Worm (Caenorhabditis elegans): Measurements from ENCODE around the gene glb-10.

Gene glb-10

DNA sequence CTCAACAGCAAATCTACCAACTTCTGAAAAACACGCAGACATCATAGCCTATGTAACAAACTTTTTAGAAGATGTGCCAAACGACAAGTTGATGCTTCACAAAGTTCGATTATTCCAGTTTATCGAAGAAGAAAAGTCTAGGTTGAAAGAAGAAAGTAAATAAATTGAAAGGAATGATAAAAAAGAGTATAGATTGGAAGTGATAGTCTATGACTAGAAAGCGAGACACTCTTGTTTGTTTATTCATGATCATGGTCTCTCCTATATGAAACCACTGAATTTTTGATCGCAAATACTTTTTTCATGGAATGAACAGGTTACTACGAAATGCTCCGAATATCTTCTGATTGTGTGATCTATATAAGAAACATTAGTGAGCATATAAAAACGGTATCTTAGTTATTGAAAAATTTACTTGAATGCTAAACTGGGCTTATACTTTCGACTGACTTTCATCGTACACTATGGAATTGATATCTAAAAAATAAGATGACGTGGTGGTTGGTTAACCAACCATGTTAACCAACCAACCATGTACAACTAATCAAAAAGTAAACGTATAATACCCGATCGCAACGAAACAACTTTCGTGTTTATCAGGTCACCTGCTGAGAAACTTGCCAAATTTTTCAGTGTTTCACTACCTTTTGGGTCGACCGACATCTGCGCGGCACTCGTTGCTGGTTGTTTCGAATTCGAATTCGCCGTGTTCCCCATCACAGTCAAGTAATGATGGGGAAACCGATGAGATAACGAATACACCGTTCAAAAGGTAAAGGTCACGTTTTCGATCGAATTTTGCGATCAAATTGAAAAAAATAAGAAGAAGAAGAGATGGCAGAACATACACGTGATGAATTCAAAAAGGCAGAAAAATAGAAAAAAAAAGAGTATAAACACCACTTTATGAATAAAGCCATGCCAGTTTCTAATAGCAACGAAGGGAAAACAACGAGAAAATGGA, 36.4 kb upstream of the glb-10 start, which contains the start of gene C32D5.8:
Gene C32D5.8, minus strand, starts transcription at position 770 of the 964 bp plus-strand sequence.
- no peak for TF ChIP-seq fkh-10 (GFP tag; optimal IDR thresholded peaks at IDR 0.05)
- TF ChIP-seq pros-1 (tag; optimal IDR thresholded peaks at IDR 0.05): no peak
- TF ChIP-seq dve-1 (tag; optimal IDR thresholded peaks at IDR 0.05): no peak
- TF ChIP-seq fkh-6 (tag; optimal IDR thresholded peaks at IDR 0.05): no peak
- no peak for TF ChIP-seq C38D4.7 (GFP tag; optimal IDR thresholded peaks at IDR 0.05)
- TF ChIP-seq syd-9 (tag; optimal IDR thresholded peaks at IDR 0.05): no peak
- no peak for TF ChIP-seq pag-3 (tag; optimal IDR thresholded peaks at IDR 0.05; ENCODE audit: borderline replicate concordance)
- no peak for TF ChIP-seq odd-2 (tag; optimal IDR thresholded peaks at IDR 0.05)

DNA sequence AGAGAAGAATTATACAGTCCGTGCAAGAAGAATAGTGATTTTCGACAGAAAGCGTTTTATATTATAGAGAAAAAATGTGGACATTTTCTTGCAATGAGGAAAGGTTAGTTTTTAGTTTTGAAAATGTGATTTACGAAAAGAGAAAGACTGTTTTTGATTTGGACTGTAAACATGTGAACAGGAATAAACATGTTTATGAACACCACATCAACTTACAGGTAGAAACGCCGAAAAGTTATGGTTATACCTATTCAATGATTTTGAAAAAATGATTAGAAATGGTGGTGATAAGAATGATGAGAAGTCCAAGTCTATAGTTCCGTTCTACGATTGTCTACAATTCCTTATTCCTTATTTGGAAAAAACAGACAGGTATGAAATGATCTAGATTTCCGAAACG, 35.4 kb upstream of the glb-10 start:
- TF ChIP-seq hlh-8 (tag; optimal IDR thresholded peaks at IDR 0.05) (no peak), C38D4.7 (GFP tag; optimal IDR thresholded peaks at IDR 0.05) (no peak), ceh-45 (GFP tag; IDR thresholded peaks at IDR 0.05) (no peak), zip-5 (tag; optimal IDR thresholded peaks at IDR 0.05) (no peak), ceh-48 (tag; optimal IDR thresholded peaks at IDR 0.05) (no peak), ceh-31 (tag; optimal IDR thresholded peaks at IDR 0.05) (no peak), ceh-6 (GFP tag; optimal IDR thresholded peaks at IDR 0.05) (no peak), ceh-24 (tag; optimal IDR thresholded peaks at IDR 0.05) (no peak), ceh-34 (tag; optimal IDR thresholded peaks at IDR 0.05) (no peak), unc-86 (tag; optimal IDR thresholded peaks at IDR 0.05) (no peak), rnt-1 (tag; optimal IDR thresholded peaks at IDR 0.05) (no peak), sox-2 (GFP tag; IDR thresholded peaks at IDR 0.05) (no peak), ceh-19 (GFP tag; optimal IDR thresholded peaks at IDR 0.05) (no peak), pax-1 (tag; optimal IDR thresholded peaks at IDR 0.05) (no peak), C08G9.2 (tag; optimal IDR thresholded peaks at IDR 0.05) (no peak), ets-4 (tag; optimal IDR thresholded peaks at IDR 0.05) (no peak), sox-4 (tag; optimal IDR thresholded peaks at IDR 0.05) (no peak), che-1 (tag; optimal IDR thresholded peaks at IDR 0.05) (no peak), ztf-16 (tag; optimal IDR thresholded peaks at IDR 0.05) (no peak)

DNA sequence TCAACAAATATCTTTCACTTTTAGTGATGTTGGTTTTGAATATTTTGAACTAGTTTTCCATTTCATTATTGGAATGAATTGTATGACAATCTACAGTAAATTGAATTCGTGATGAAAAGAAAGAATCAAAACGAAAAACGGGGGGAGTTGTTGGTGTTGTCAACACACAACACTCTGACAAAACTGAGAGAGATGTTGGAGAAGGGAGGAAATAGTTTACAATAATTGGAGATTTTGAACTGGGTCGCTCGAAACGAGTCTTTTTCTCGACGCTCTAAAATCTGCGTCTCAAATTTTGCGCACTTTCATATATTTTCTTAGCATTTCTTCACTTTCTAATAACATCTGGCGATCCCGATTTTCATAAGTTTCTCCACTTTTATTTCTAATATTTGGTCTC, 34.8 kb upstream of the glb-10 start, which contains the start of gene txt-18:
Gene txt-18, plus strand, starts transcription at position 180 of the 400 bp plus-strand sequence.
- TF ChIP-seq syd-9 (tag; optimal IDR thresholded peaks at IDR 0.05) (no peak), ets-4 (tag; optimal IDR thresholded peaks at IDR 0.05) (no peak), sox-4 (tag; optimal IDR thresholded peaks at IDR 0.05) (no peak), ceh-9 (tag; optimal IDR thresholded peaks at IDR 0.05) (no peak), F13H6.1 (tag; optimal IDR thresholded peaks at IDR 0.05) (no peak), pros-1 (tag; optimal IDR thresholded peaks at IDR 0.05) (no peak), nhr-11 (tag; optimal IDR thresholded peaks at IDR 0.05) (no peak), T23F11.4 (GFP tag; optimal IDR thresholded peaks at IDR 0.05) (no peak), tbx-2 (tag; optimal IDR thresholded peaks at IDR 0.05) (no peak), ceh-34 (tag; optimal IDR thresholded peaks at IDR 0.05) (no peak), npax-4 (tag; optimal IDR thresholded peaks at IDR 0.05) (no peak), fkh-10 (GFP tag; optimal IDR thresholded peaks at IDR 0.05) (no peak)

DNA sequence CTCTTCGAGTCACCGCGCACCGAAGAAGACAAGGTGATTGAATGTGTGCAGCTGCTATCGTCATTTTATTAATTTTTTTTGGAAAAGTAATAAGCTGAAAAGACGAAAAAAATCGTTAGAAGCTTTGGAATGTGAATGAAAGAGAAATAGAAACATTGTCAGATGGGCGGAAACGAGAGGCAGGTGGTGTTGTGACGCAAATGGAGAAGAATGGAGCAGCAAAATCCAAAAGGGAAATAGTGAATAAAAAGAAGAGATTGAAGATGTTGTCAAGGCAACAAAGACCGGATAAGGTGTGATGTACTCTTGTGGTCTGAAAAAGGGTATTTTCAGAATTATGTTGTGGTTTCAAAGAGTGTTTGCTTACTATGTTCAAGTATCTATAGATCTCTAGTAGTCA, 33.4 kb upstream of the glb-10 start:
- no peak for TF ChIP-seq ceh-18 (tag; optimal IDR thresholded peaks at IDR 0.05)

DNA sequence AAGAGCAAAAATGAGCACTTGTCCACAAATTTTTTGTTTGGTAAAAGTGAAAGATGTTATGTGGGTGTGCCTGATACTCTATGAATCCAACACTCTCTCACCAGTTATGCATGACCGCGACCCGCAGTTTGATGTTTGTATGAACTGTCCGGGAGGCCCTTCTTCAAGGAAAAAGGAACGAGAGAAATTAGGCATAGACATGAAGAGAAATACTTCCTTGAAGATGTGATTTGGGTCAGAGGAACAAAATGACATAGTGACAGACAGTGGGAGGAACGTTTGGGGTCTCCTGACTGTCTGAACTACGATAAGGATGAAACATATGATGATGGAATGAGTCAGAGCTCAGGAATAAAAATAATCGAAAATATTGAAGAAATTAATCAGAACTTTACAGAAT, 32.0 kb upstream of the glb-10 start:
- TF ChIP-seq pax-1 (tag; optimal IDR thresholded peaks at IDR 0.05): no peak
- no peak for TF ChIP-seq pros-1 (tag; optimal IDR thresholded peaks at IDR 0.05)
- no peak for TF ChIP-seq rnt-1 (tag; optimal IDR thresholded peaks at IDR 0.05)

All from whole organism, late embryonic.